Fruit fly (Drosophila melanogaster): ENCODE results near the gene Ir7e.

Ir7e gene

DNA sequence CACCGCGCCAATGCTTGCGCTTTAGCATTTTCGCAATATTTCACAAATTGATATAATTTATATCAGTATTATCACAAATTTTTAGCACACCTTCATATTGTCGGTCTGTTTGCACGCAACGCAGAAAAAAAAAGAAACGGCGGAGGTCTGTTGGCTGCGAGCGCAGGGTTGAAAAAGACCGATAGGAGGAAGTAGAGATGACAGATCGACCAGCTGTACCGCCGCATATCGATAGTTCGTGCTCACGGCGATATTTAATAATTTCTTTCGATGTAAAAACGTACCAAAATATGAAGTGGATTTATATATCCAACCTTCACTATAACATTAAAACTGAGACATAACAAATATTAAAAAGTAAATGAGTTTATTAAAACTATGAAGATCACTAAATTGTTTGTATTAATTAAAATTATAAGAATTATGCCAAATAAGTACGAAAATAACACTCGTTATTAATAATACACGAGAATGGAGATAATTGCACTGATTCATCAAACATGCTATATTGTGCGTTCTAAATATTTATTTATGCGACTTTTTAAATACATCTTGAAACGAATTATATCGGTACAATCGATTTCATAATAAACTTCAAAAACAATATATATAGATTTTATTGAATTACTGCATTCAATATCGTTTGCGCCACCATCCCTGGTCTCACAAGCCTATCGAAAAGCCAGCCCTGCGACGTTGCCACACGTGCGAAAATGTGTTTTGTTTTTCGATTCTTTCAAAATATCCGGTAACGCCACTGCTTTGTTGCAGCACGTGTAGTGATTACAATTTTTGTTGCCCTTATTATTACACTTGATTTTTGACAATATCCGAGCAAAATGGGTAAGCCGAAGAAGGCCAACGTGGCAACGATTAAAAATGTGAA is 19.9 kb upstream of the Ir7e start, which contains the start of the genes RpS6 and bys (continued):
- TF ChIP-seq ATbp (GFP tag; optimal IDR thresholded peaks at IDR 0.05) (no peak), chif (GFP tag; optimal IDR thresholded peaks at IDR 0.05) (peak in 1 of 2 experiments; percentile 8), ham (GFP tag; IDR thresholded peaks at IDR 0.05) (no peak), wek (GFP tag; optimal IDR thresholded peaks at IDR 0.05) (peak; percentile 33), Hr39 (optimal IDR thresholded peaks at IDR 0.05) (no peak), inv (GFP tag; IDR thresholded peaks at IDR 0.05; ENCODE audit: partially characterized antibody) (peak; percentile 77), ash1 (GFP tag; optimal IDR thresholded peaks at IDR 0.05) (no peak), CG14667 (GFP tag; IDR thresholded peaks at IDR 0.05) (peak; percentile 27; the same call in 1 of the 2 replicates), CG11696 (GFP tag; IDR thresholded peaks at IDR 0.05) (no peak), Bgb (GFP tag; IDR thresholded peaks at IDR 0.05; ENCODE audit: partially characterized antibody) (peak; percentile 84), ewg (GFP tag; optimal IDR thresholded peaks at IDR 0.05) (no peak), otp (GFP tag; IDR thresholded peaks at IDR 0.05) (peak; percentile 72; the same call in 2 of the 3 replicates), Lim3 (GFP tag; IDR thresholded peaks at IDR 0.05) (no peak), chinmo (GFP tag; IDR thresholded peaks at IDR 0.05; ENCODE audit: partially characterized antibody) (peak; percentile 59; the same call in 1 of the 4 replicates), CG11456 (GFP tag; IDR thresholded peaks at IDR 0.05) (peak; percentile 81), CG4328 (GFP tag; optimal IDR thresholded peaks at IDR 0.05) (peak; percentile 15), CG9817 (tag; optimal IDR thresholded peaks at IDR 0.05) (peak; percentile 40), nmo (GFP tag; optimal IDR thresholded peaks at IDR 0.05) (peak; percentile 58), row (GFP tag; IDR thresholded peaks at IDR 0.05) (peak; percentile 81), klu (GFP tag; IDR thresholded peaks at IDR 0.05) (no peak), peb (GFP tag; IDR thresholded peaks at IDR 0.05) (no peak), CG7745 (tag; optimal IDR thresholded peaks at IDR 0.05) (peak; percentile 2), Lhr (GFP tag; optimal IDR thresholded peaks at IDR 0.05) (peak; percentile 14), CG14965 (GFP tag; optimal IDR thresholded peaks at IDR 0.05; ENCODE audit: borderline replicate concordance) (no peak), bab2 (GFP tag; optimal IDR thresholded peaks at IDR 0.05) (peak; percentile 36), Oaz (GFP tag; IDR thresholded peaks at IDR 0.05) (peak; percentile 15; the same call in 1 of the 2 replicates), sug (tag; optimal IDR thresholded peaks at IDR 0.05) (no peak), Hr3 (GFP tag; optimal IDR thresholded peaks at IDR 0.05) (peak; percentile 36), E2f2 (GFP tag; IDR thresholded peaks at IDR 0.05) (peak; percentile 9; the same call in 1 of the 2 replicates), Lpt (GFP tag; optimal IDR thresholded peaks at IDR 0.05) (no peak), CG5180 (GFP tag; optimal IDR thresholded peaks at IDR 0.05) (peak; percentile 24), CTCF (GFP tag; optimal IDR thresholded peaks at IDR 0.05) (no peak), CG5245 (GFP tag; optimal IDR thresholded peaks at IDR 0.05) (peak; percentile 19), PHDP (tag; optimal IDR thresholded peaks at IDR 0.05) (peak; percentile 36), ro (GFP tag; IDR thresholded peaks at IDR 0.05) (no peak; the same call in 1 of the 2 replicates), ken (GFP tag; IDR thresholded peaks at IDR 0.05) (peak; percentile 42; the same call in 1 of the 3 replicates), pfk (GFP tag; optimal IDR thresholded peaks at IDR 0.05) (peak; percentile 57), CG5953 (GFP tag; IDR thresholded peaks at IDR 0.05) (0 out of 2 replicates have a peak, but pooled peaks have one; percentile 8), CG13894 (tag; optimal IDR thresholded peaks at IDR 0.05) (peak; percentile 26), HmgZ (tag; optimal IDR thresholded peaks at IDR 0.05) (no peak), sc (optimal IDR thresholded peaks at IDR 0.05) (no peak), sc (GFP tag; optimal IDR thresholded peaks at IDR 0.05) (no peak), Sry-δ (GFP tag; optimal IDR thresholded peaks at IDR 0.05) (peak; percentile 78), pum (GFP tag; optimal IDR thresholded peaks at IDR 0.05) (peak; percentile 1), Hmr (GFP tag; optimal IDR thresholded peaks at IDR 0.05) (peak; percentile 68), CG15601 (tag; optimal IDR thresholded peaks at IDR 0.05) (peak; percentile 10), D (optimal IDR thresholded peaks at IDR 0.05) (no peak), D (GFP tag; optimal IDR thresholded peaks at IDR 0.05) (peak; percentile 10), bigmax (GFP tag; optimal IDR thresholded peaks at IDR 0.05) (peak; percentile 7)
